Fruit fly (Drosophila melanogaster) whole organism, embryonic: ENCODE results near the gene CG5509.
A peak's percentile ranks its signal among the peaks of the same experiment; 100 is the strongest.

ENCODE experiments used
- Abd-B ChIP-seq: fragments of 200-800 bp; sonication (Bioruptor generic); optimal IDR thresholded peaks from 2 replicates; lab custom pipeline; 2018; ENCODE audit warnings: missing biosample characterization, mild to moderate bottlenecking, missing genetic modification characterization, moderate library complexity
- BEAF-32 ChIP-seq: fragments of 200-800 bp; sonication (Bioruptor generic); optimal IDR thresholded peaks from 3 replicates; lab custom pipeline; 2017; ENCODE audit warnings: missing biosample characterization, missing genetic modification characterization, mild to moderate bottlenecking, moderate library complexity, missing genetic modification reagents
- CG10366 ChIP-seq: fragments of 200-800 bp; sonication (Bioruptor generic); IDR thresholded peaks from 2 replicates; pipeline ENCODE4 v1.3.6; 2022; ENCODE audit warnings: missing biosample characterization, missing genetic modification characterization
- CG12659 ChIP-seq: fragments of 200-800 bp; sonication (Bioruptor generic); optimal IDR thresholded peaks from 3 replicates; lab custom pipeline; 2017; ENCODE audit warnings: mild to moderate bottlenecking, missing biosample characterization, missing genetic modification reagents, missing genetic modification characterization
- CG13287 ChIP-seq: fragments of 200-800 bp; sonication (Bioruptor generic); IDR thresholded peaks from 2 replicates; pipeline ENCODE4 v1.3.6; 2022; ENCODE audit warnings: missing biosample characterization, missing genetic modification characterization; ENCODE audit not compliant: partially characterized antibody
- CG14710 ChIP-seq: fragments of 200-800 bp; sonication (Bioruptor generic); optimal IDR thresholded peaks from 3 replicates; lab custom pipeline; 2019; ENCODE audit warnings: missing biosample characterization, mild to moderate bottlenecking, missing genetic modification characterization, moderate library complexity
- CG17361 ChIP-seq: fragments of 200-800 bp; sonication (Bioruptor generic); IDR thresholded peaks from 3 replicates; pipeline ENCODE4 v1.3.6; 2022; ENCODE audit warnings: missing biosample characterization, missing genetic modification characterization
- CG18262 ChIP-seq: fragments of 200-800 bp; optimal IDR thresholded peaks from 3 replicates; lab custom pipeline; 2019; ENCODE audit warnings: missing biosample characterization, mild to moderate bottlenecking, missing genetic modification characterization, moderate library complexity
- CG18619 ChIP-seq: fragments of 200-800 bp; sonication (Bioruptor generic); optimal IDR thresholded peaks from 3 replicates; lab custom pipeline; 2017; ENCODE audit warnings: missing biosample characterization, mild to moderate bottlenecking, missing genetic modification characterization
- CG34224 ChIP-seq: fragments of 200-800 bp; sonication (Bioruptor generic); IDR thresholded peaks from 3 replicates; pipeline ENCODE4 v1.3.6; 2022; ENCODE audit warnings: missing biosample characterization, missing genetic modification characterization; ENCODE audit not compliant: partially characterized antibody
- CG4617 ChIP-seq: fragments of 200-800 bp; sonication (Bioruptor generic); optimal IDR thresholded peaks from 3 replicates; lab custom pipeline; 2016; ENCODE audit warnings: missing biosample characterization, missing genetic modification characterization, borderline replicate concordance
- CG6175 ChIP-seq: fragments of 200-800 bp; sonication (Bioruptor generic); IDR thresholded peaks from 3 replicates; pipeline ENCODE4 v1.3.6; 2022; ENCODE audit warnings: missing biosample characterization, missing genetic modification characterization
- CG6791 ChIP-seq: fragments of 200-800 bp; sonication (Bioruptor generic); IDR thresholded peaks from 3 replicates; pipeline ENCODE4 v1.3.6; 2022; ENCODE audit warnings: missing biosample characterization, missing genetic modification characterization; ENCODE audit not compliant: partially characterized antibody
- CG7271 ChIP-seq: fragments of 200-800 bp; sonication (Bioruptor generic); optimal IDR thresholded peaks from 2 replicates; lab custom pipeline; 2018; ENCODE audit warnings: missing biosample characterization, mild to moderate bottlenecking, missing genetic modification characterization, moderate library complexity
- CG9797 ChIP-seq: fragments of 200-800 bp; sonication (Bioruptor generic); optimal IDR thresholded peaks from 3 replicates; lab custom pipeline; 2018; ENCODE audit warnings: missing biosample characterization, mild to moderate bottlenecking, missing genetic modification characterization
- Dp ChIP-seq: fragments of 200-800 bp; sonication (Bioruptor generic); optimal IDR thresholded peaks from 2 replicates; lab custom pipeline; 2018; ENCODE audit warnings: missing biosample characterization, mild to moderate bottlenecking, missing genetic modification characterization, moderate library complexity
- E2f2 ChIP-seq: fragments of 200-800 bp; sonication (Bioruptor generic); IDR thresholded peaks from 2 replicates; pipeline ENCODE4 v1.3.6; 2022; ENCODE audit warnings: missing biosample characterization, missing genetic modification characterization
- Ets97D ChIP-seq: fragments of 200-800 bp; sonication (Bioruptor generic); optimal IDR thresholded peaks from 3 replicates; lab custom pipeline; 2016; ENCODE audit warnings: missing biosample characterization, missing genetic modification characterization
- Lhr ChIP-seq: fragments of 200-800 bp; sonication (Bioruptor generic); optimal IDR thresholded peaks from 3 replicates; lab custom pipeline; 2017; ENCODE audit warnings: mild to moderate bottlenecking, missing biosample characterization, missing genetic modification reagents, missing genetic modification characterization
- MTF-1 ChIP-seq: fragments of 200-800 bp; sonication (Bioruptor generic); optimal IDR thresholded peaks from 2 replicates; lab custom pipeline; 2018; ENCODE audit warnings: missing biosample characterization, mild to moderate bottlenecking, missing genetic modification characterization, borderline replicate concordance
- Myb ChIP-seq: fragments of 200-800 bp; sonication (Bioruptor generic); optimal IDR thresholded peaks from 2 replicates; lab custom pipeline; 2016; ENCODE audit warnings: missing biosample characterization, missing genetic modification characterization
- NK7.1 ChIP-seq: fragments of 200-800 bp; sonication (Bioruptor generic); optimal IDR thresholded peaks from 3 replicates; lab custom pipeline; 2016; ENCODE audit warnings: missing biosample characterization, missing genetic modification characterization
- Opbp ChIP-seq: fragments of 200-800 bp; sonication (Bioruptor generic); IDR thresholded peaks from 3 replicates; pipeline ENCODE4 v1.3.6; 2022; ENCODE audit warnings: missing biosample characterization, missing genetic modification characterization; ENCODE audit not compliant: partially characterized antibody
- Scr ChIP-seq: fragments of 200-800 bp; sonication (Bioruptor generic); IDR thresholded peaks from 2 replicates; pipeline ENCODE4 v1.3.6; 2022; ENCODE audit warnings: missing biosample characterization, missing genetic modification characterization; ENCODE audit not compliant: partially characterized antibody
- Sry-β ChIP-seq: fragments of 200-800 bp; sonication (Bioruptor generic); optimal IDR thresholded peaks from 2 replicates; lab custom pipeline; 2018; ENCODE audit warnings: missing biosample characterization, mild to moderate bottlenecking, missing genetic modification characterization, moderate library complexity
- Stat92E ChIP-seq, 3 experiments: fragments of >200 bp in 2 of 3; fragments of 200-800 bp in 1 of 3; sonication (Bioruptor generic) in 1 of 3; optimal IDR thresholded peaks; 2 replicates each; lab custom pipeline; 2017 to 2019; ENCODE audit warnings: missing biosample characterization in 3 of 3, missing genetic modification characterization in 3 of 3, mild to moderate bottlenecking in 1 of 3, moderate library complexity in 1 of 3
- YL-1 ChIP-seq: fragments of 200-800 bp; sonication (Bioruptor generic); optimal IDR thresholded peaks from 3 replicates; lab custom pipeline; 2017; ENCODE audit warnings: missing biosample characterization, mild to moderate bottlenecking, missing genetic modification characterization
- bab2 ChIP-seq: fragments of 200-800 bp; sonication (Bioruptor generic); optimal IDR thresholded peaks from 2 replicates; lab custom pipeline; 2016; ENCODE audit warnings: missing biosample characterization, missing genetic modification characterization
- chinmo ChIP-seq: fragments of 200-800 bp; sonication (Bioruptor generic); IDR thresholded peaks from 4 replicates; pipeline ENCODE4 v1.3.6; 2022; ENCODE audit warnings: missing biosample characterization, missing genetic modification characterization; ENCODE audit not compliant: partially characterized antibody
- crol ChIP-seq: fragments of 200-800 bp; sonication (Bioruptor generic); IDR thresholded peaks from 2 replicates; pipeline ENCODE4 v1.3.6; 2022; ENCODE audit warnings: missing biosample characterization, missing genetic modification characterization
- dmrt99B ChIP-seq: fragments of 200-800 bp; sonication (Bioruptor generic); optimal IDR thresholded peaks from 2 replicates; lab custom pipeline; 2018; ENCODE audit warnings: missing biosample characterization, mild to moderate bottlenecking, missing genetic modification characterization, moderate library complexity
- gfzf ChIP-seq: fragments of 200-800 bp; sonication (Bioruptor generic); optimal IDR thresholded peaks from 2 replicates; lab custom pipeline; 2016; ENCODE audit warnings: missing biosample characterization, mild to moderate bottlenecking, missing genetic modification characterization, moderate library complexity
- hkb ChIP-seq, 2 experiments: fragments of 200-800 bp in 1 of 2; fragments of >200 bp in 1 of 2; sonication (Bioruptor generic) in 1 of 2; IDR thresholded peaks in 1 of 2; optimal IDR thresholded peaks in 1 of 2; 2 replicates each; pipeline versions ENCODE4 v1.3.6 to Lab custom; 2017 to 2022; ENCODE audit warnings: missing biosample characterization in 1 of 2, missing genetic modification characterization in 1 of 2
- insv ChIP-seq, 2 experiments: fragments of 200-800 bp; sonication (Bioruptor generic); optimal IDR thresholded peaks; 3 replicates each; lab custom pipeline; 2016 to 2018; ENCODE audit warnings: missing biosample characterization in 2 of 2, missing genetic modification characterization in 2 of 2
- kay ChIP-seq: fragments of 200-800 bp; sonication (Bioruptor generic); optimal IDR thresholded peaks from 2 replicates; lab custom pipeline; 2016; ENCODE audit warnings: missing biosample characterization, missing genetic modification characterization
- nerfin-1 ChIP-seq: fragments of 200-800 bp; sonication (Bioruptor generic); optimal IDR thresholded peaks from 3 replicates; lab custom pipeline; 2019; ENCODE audit warnings: missing biosample characterization, mild to moderate bottlenecking, missing genetic modification characterization, moderate library complexity
- pan ChIP-seq, 4 experiments: fragments of >200 bp in 3 of 4; fragments of 200-800 bp in 1 of 4; sonication (Bioruptor generic) in 1 of 4; optimal IDR thresholded peaks in 3 of 4; IDR thresholded peaks in 1 of 4; 2 replicates each; pipeline versions ENCODE4 v1.3.6 to Lab custom; 2017 to 2022; ENCODE audit warnings: missing biosample characterization in 2 of 4, missing genetic modification characterization in 2 of 4, mixed read lengths in 1 of 4
- pzg ChIP-seq: fragments of 200-800 bp; sonication (Bioruptor generic); optimal IDR thresholded peaks from 3 replicates; lab custom pipeline; 2018; ENCODE audit warnings: missing biosample characterization, mild to moderate bottlenecking, missing genetic modification characterization, moderate library complexity
- row ChIP-seq: fragments of 200-800 bp; sonication (Bioruptor generic); IDR thresholded peaks from 3 replicates; pipeline ENCODE4 v1.3.6; 2022; ENCODE audit warnings: missing biosample characterization, missing genetic modification characterization
- sens ChIP-seq: fragments of 200-800 bp; sonication (Bioruptor generic); peaks from one replicate; lab custom pipeline; 2016; ENCODE audit warnings: missing biosample characterization, missing genetic modification characterization
- slou ChIP-seq: fragments of 200-800 bp; sonication (Bioruptor generic); optimal IDR thresholded peaks from 3 replicates; lab custom pipeline; 2016; ENCODE audit warnings: missing biosample characterization, missing genetic modification characterization
- stwl ChIP-seq: fragments of 200-800 bp; sonication (Bioruptor generic); optimal IDR thresholded peaks from 3 replicates; lab custom pipeline; 2018; ENCODE audit warnings: missing biosample characterization, mild to moderate bottlenecking, missing genetic modification characterization, moderate library complexity
- z ChIP-seq: fragments of 200-800 bp; sonication (Bioruptor generic); IDR thresholded peaks from 3 replicates; pipeline ENCODE4 v1.3.6; 2022; ENCODE audit warnings: missing biosample characterization, missing genetic modification characterization
- zf30C ChIP-seq: fragments of 200-800 bp; sonication (Bioruptor generic); optimal IDR thresholded peaks from 3 replicates; lab custom pipeline; 2018; ENCODE audit warnings: missing biosample characterization, mild to moderate bottlenecking, missing genetic modification characterization
- zfh1 ChIP-seq: fragments of 200-800 bp; sonication (Bioruptor generic); IDR thresholded peaks from 3 replicates; pipeline ENCODE4 v1.3.6; 2022; ENCODE audit warnings: missing biosample characterization, missing genetic modification characterization

The CG5509 gene

dm6 chr3R:12426310-12426653 lies 26.0 kb upstream of the CG5509 start, which contains the start of gene NANS (continued):
- TF ChIP-seq CG14710 (tag; lab: Kevin White, UChicago) (peak; percentile 5), z (GFP tag; lab: Robert Waterston, UW) (no peak), kay (no peak), stwl (tag; lab: Kevin White, UChicago) (peak; percentile 6), chinmo (GFP tag; lab: Robert Waterston, UW) (0 out of 4 replicates have a peak, but pooled peaks have one; percentile 64), Scr (peak; percentile 47; the same call in 1 of the 2 replicates), CG34224 (GFP tag; lab: Robert Waterston, UW) (peak; percentile 65)

DNA sequence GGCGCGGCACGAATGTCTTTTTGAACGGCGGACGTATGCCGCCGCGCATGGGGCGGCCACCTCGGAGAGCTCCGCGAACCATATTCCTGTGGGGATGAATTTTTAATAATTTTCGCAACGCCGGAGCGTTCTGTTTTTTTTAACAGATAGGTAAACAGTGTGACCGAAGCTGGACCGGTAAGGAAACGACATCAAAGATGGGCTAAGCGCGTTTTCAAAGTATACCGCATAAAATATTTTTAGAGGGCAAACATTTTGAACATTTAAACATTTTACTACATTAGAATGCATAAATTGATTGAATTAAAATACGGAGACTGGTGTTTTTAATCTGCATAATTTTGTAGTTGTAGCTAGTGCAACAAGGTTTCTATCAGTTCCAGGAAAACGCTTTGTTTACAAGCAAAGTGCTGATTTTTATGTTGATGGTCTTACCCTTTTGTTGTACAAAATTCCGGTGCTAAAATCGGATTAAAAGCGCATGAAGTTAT lies 23.1 kb upstream of the CG5509 start, which contains the start of the genes CG5641 and CG5245:
CG5641 (minus strand) TSS at position 163 of the 491 bp plus-strand sequence.
CG5245 (plus strand) TSS at position 441 of the 491 bp plus-strand sequence.
- TF ChIP-seq zf30C (GFP tag; lab: Kevin White, UChicago) (no peak), BEAF-32 (GFP tag; lab: Kevin White, UChicago) (peak; percentile 30), CG9797 (GFP tag; lab: Kevin White, UChicago) (peak; percentile 69), MTF-1 (GFP tag; lab: Kevin White, UChicago) (no peak), pzg (GFP tag; lab: Kevin White, UChicago) (peak; percentile 51), E2f2 (GFP tag; lab: Robert Waterston, UW) (peak; percentile 64), sens (GFP tag; lab: Kevin White, UChicago) (peak; percentile 34), CG12659 (peak; percentile 22), CG18262 (no peak), insv (GFP tag; optimal IDR thresholded peaks at IDR 0.05; lab: Kevin White, UChicago) (peak in 1 of 2 experiments; percentile 0), bab2 (GFP tag; lab: Kevin White, UChicago) (no peak), stwl (tag; lab: Kevin White, UChicago) (peak; percentile 40), Opbp (GFP tag; lab: Robert Waterston, UW) (0 out of 3 replicates have a peak, but pooled peaks have one; percentile 12), hkb (optimal IDR thresholded peaks at IDR 0.05; lab: Kevin White, UChicago) (peak; percentile 26), hkb (GFP tag; IDR thresholded peaks at IDR 0.05; lab: Robert Waterston, UW) (no peak), Dp (GFP tag; lab: Kevin White, UChicago) (peak; percentile 60), dmrt99B (tag; lab: Kevin White, UChicago) (no peak), CG10366 (no peak), CG6175 (GFP tag; lab: Robert Waterston, UW) (no peak), YL-1 (peak; percentile 23), slou (GFP tag; lab: Kevin White, UChicago) (no peak), row (GFP tag; lab: Robert Waterston, UW) (peak; percentile 40; the same call in 2 of the 3 replicates), Abd-B (GFP tag; lab: Kevin White, UChicago) (no peak), crol (GFP tag; lab: Robert Waterston, UW) (no peak), CG6791 (GFP tag; lab: Robert Waterston, UW) (no peak), CG18619 (GFP tag; lab: Kevin White, UChicago) (no peak), Myb (GFP tag; lab: Kevin White, UChicago) (peak; percentile 31), zfh1 (0 out of 3 replicates have a peak, but pooled peaks have one; percentile 10), CG7271 (tag; lab: Kevin White, UChicago) (no peak), gfzf (GFP tag; lab: Kevin White, UChicago) (peak; percentile 85), Stat92E (GFP tag; optimal IDR thresholded peaks at IDR 0.05; lab: Kevin White, UChicago) (peak in 1 of 3 experiments; percentile 5), Lhr (GFP tag; lab: Kevin White, UChicago) (peak; percentile 31), pan (optimal IDR thresholded peaks at IDR 0.05; lab: Kevin White, UChicago) (no peak), pan (GFP tag; optimal IDR thresholded peaks at IDR 0.05 in 1 of 2, IDR thresholded peaks at IDR 0.05 in 1 of 2) (no peak), NK7.1 (GFP tag; lab: Kevin White, UChicago) (no peak), CG17361 (GFP tag; lab: Robert Waterston, UW) (no peak), CG4617 (GFP tag; lab: Kevin White, UChicago) (peak; percentile 51), Sry-β (GFP tag; lab: Kevin White, UChicago) (peak; percentile 14), Ets97D (GFP tag; lab: Kevin White, UChicago) (peak; percentile 23), CG13287 (GFP tag; lab: Robert Waterston, UW) (peak; percentile 18; the same call in 1 of the 2 replicates), CG14710 (tag; lab: Kevin White, UChicago) (peak; percentile 27), nerfin-1 (tag; lab: Kevin White, UChicago) (peak; percentile 58)
